Worm (Caenorhabditis elegans): ENCODE measurements around the gene ubc-18.

ce11 chrIII:7080689-7081088 is 12.3 kb upstream of the ubc-18 start, which contains the start of gene ZK418.7:
- TF ChIP-seq dao-5 (tag; optimal IDR thresholded peaks at IDR 0.05) (no peak), him-1 (tag; optimal IDR thresholded peaks at IDR 0.05) (no peak), W03F9.2 (tag; optimal IDR thresholded peaks at IDR 0.05) (no peak)

Data from whole organism, L4/young adult.